Worm (Caenorhabditis elegans) whole organism, early embryonic: ENCODE results near the gene scl-1.

Experiments used
- ama-1 ChIP-seq: fragments of 150-350 bp; optimal IDR thresholded peaks from 2 replicates; lab custom pipeline; 2014
- ets-7 ChIP-seq: sonication (generic microtip); optimal IDR thresholded peaks from 2 replicates; lab custom pipeline; 2016; ENCODE audit warnings: missing genotype, missing genetic modification characterization, missing compliant biosample characterization
- flt-1 ChIP-seq: fragments of 200-800 bp; sonication (Bioruptor generic); IDR thresholded peaks from 2 replicates; pipeline ENCODE4 v1.3.6; 2022; ENCODE audit warnings: missing genetic modification characterization, missing compliant biosample characterization
- hmbx-1 ChIP-seq: sonication (generic microtip); optimal IDR thresholded peaks from 2 replicates; lab custom pipeline; 2016; ENCODE audit warnings: mild to moderate bottlenecking, missing genetic modification characterization, missing compliant biosample characterization
- hmg-4 ChIP-seq: fragments of 200-800 bp; sonication (Bioruptor generic); optimal IDR thresholded peaks from 2 replicates; lab custom pipeline; 2018; ENCODE audit warnings: mild to moderate bottlenecking, missing genetic modification characterization, missing compliant biosample characterization
- pes-1 ChIP-seq: fragments of 200-800 bp; sonication (Bioruptor generic); IDR thresholded peaks from 2 replicates; pipeline ENCODE4 v1.3.6; 2022; ENCODE audit warnings: missing genetic modification reagents, missing genetic modification characterization, missing compliant biosample characterization
- scrt-1 ChIP-seq: fragments of 200-800 bp; sonication (Bioruptor generic); IDR thresholded peaks from 2 replicates; pipeline ENCODE4 v1.3.6; 2022; ENCODE audit warnings: missing genetic modification characterization, missing compliant biosample characterization
- sea-1 ChIP-seq: fragments of 200-800 bp; sonication (Bioruptor generic); conservative IDR thresholded peaks from 2 replicates; pipeline ENCODE4 v1.3.6; 2022; ENCODE audit warnings: missing genetic modification characterization, missing compliant biosample characterization
- tbx-37 ChIP-seq: fragments of 200-800 bp; sonication (Bioruptor generic); conservative IDR thresholded peaks from 2 replicates; pipeline ENCODE4 v1.3.6; 2022; ENCODE audit warnings: missing genetic modification reagents, missing genetic modification characterization, missing compliant biosample characterization
- tra-4 ChIP-seq: sonication (generic microtip); optimal IDR thresholded peaks from 2 replicates; lab custom pipeline; 2017; ENCODE audit warnings: missing genetic modification characterization, missing compliant biosample characterization

- TF ChIP-seq hmg-4 (GFP tag; lab: Kevin White, UChicago) (no peak), ama-1 (lab: Kevin White, UChicago) (no peak), pes-1 (no peak), flt-1 (GFP tag; lab: Robert Waterston, UW) (no peak), tra-4 (tag; lab: Kevin White, UChicago) (no peak), scrt-1 (no peak), hmbx-1 (tag; lab: Kevin White, UChicago) (no peak), tbx-37 (GFP tag; lab: Robert Waterston, UW) (no peak), ets-7 (tag; lab: Kevin White, UChicago) (no peak), sea-1 (no peak)
Measured at ce11 chrIV:13100415-13100814, 44.3 kb downstream of the scl-1 start, which contains the start of gene fask-1.
